Worm (Caenorhabditis elegans) whole organism, L4 larva: ENCODE results near the gene lido-16.

ENCODE experiments used
- D1046.2 ChIP-seq: fragments of 200-800 bp; sonication (Bioruptor generic); IDR thresholded peaks from 2 replicates; pipeline ENCODE4 v1.3.6; 2022; ENCODE audit warnings: missing genetic modification characterization, missing compliant biosample characterization
- F37D6.2 ChIP-seq: sonication (generic microtip); optimal IDR thresholded peaks from 2 replicates; lab custom pipeline; 2016; ENCODE audit warnings: mild to moderate bottlenecking, missing genetic modification characterization, missing compliant biosample characterization
- F49E8.2 ChIP-seq: sonication (generic microtip); optimal IDR thresholded peaks from 2 replicates; lab custom pipeline; 2016; ENCODE audit warnings: missing compliant biosample characterization, mild to moderate bottlenecking, missing genetic modification characterization, borderline replicate concordance
- T26A8.4 ChIP-seq: fragments of 200-800 bp; sonication (Bioruptor generic); IDR thresholded peaks from 2 replicates; pipeline ENCODE4 v1.3.6; 2022; ENCODE audit warnings: missing genetic modification characterization, missing compliant biosample characterization
- Y48G9A.11 ChIP-seq: fragments of 200-800 bp; sonication (Bioruptor generic); IDR thresholded peaks from 2 replicates; pipeline ENCODE4 v1.3.6; 2022; ENCODE audit warnings: missing genetic modification reagents, missing genetic modification characterization, missing compliant biosample characterization
- Y75B8A.6 ChIP-seq: fragments of 200-800 bp; sonication (Bioruptor generic); IDR thresholded peaks from 2 replicates; pipeline ENCODE4 v1.3.6; 2022; ENCODE audit warnings: missing genetic modification reagents, missing genetic modification characterization, missing compliant biosample characterization
- ZK337.2 ChIP-seq: fragments of 200-800 bp; sonication (Bioruptor generic); IDR thresholded peaks from 2 replicates; pipeline ENCODE4 v1.3.6; 2022; ENCODE audit warnings: missing genetic modification reagents, missing genetic modification characterization, missing compliant biosample characterization
- aha-1 ChIP-seq: fragments of 150-350 bp; peaks from one replicate; lab custom pipeline; 2014; ENCODE audit warnings: missing biosample characterization, missing genetic modification characterization
- arid-1 ChIP-seq: fragments of 200-800 bp; sonication (Bioruptor generic); conservative IDR thresholded peaks from 2 replicates; pipeline ENCODE4 v1.3.6; 2022; ENCODE audit warnings: missing genetic modification reagents, missing genetic modification characterization, missing compliant biosample characterization
- ceh-32 ChIP-seq: sonication (generic microtip); optimal IDR thresholded peaks from 2 replicates; lab custom pipeline; 2016; ENCODE audit warnings: mild to moderate bottlenecking, missing genetic modification characterization, missing compliant biosample characterization; ENCODE audit not compliant: poor library complexity
- ceh-44 ChIP-seq: fragments of 200-800 bp; sonication (Bioruptor generic); IDR thresholded peaks from 2 replicates; pipeline ENCODE4 v1.3.6; 2022; ENCODE audit warnings: missing genetic modification reagents, missing genetic modification characterization, missing compliant biosample characterization
- ceh-82 ChIP-seq: sonication (generic microtip); optimal IDR thresholded peaks from 2 replicates; lab custom pipeline; 2017; ENCODE audit warnings: missing biosample characterization, missing genetic modification characterization
- ces-1 ChIP-seq: fragments of 150-350 bp; sonication (generic microtip); optimal IDR thresholded peaks from 4 replicates; lab custom pipeline; 2014; ENCODE audit warnings: missing biosample characterization, missing genetic modification reagents, missing genetic modification characterization
- ctbp-1 ChIP-seq: fragments of 200-800 bp; sonication (Bioruptor generic); IDR thresholded peaks from 2 replicates; pipeline ENCODE4 v1.3.6; 2022; ENCODE audit warnings: missing genetic modification reagents, missing genetic modification characterization, missing compliant biosample characterization
- daf-12 ChIP-seq: fragments of 150-350 bp; optimal IDR thresholded peaks from 2 replicates; lab custom pipeline; 2014; ENCODE audit warnings: missing biosample characterization, missing genetic modification reagents, missing genetic modification characterization
- daf-8 ChIP-seq: fragments of 200-800 bp; sonication (Bioruptor generic); IDR thresholded peaks from 2 replicates; pipeline ENCODE4 v1.3.6; 2022; ENCODE audit warnings: missing genetic modification characterization, missing compliant biosample characterization
- duxl-1 ChIP-seq: sonication (generic microtip); optimal IDR thresholded peaks from 2 replicates; lab custom pipeline; 2016; ENCODE audit warnings: mild to moderate bottlenecking, missing genetic modification characterization, moderate library complexity, missing compliant biosample characterization; ENCODE audit not compliant: poor library complexity
- dve-1 ChIP-seq: sonication (generic microtip); optimal IDR thresholded peaks from 2 replicates; lab custom pipeline; 2017; ENCODE audit warnings: antibody characterized with exemption, mild to moderate bottlenecking, missing genetic modification characterization, missing compliant biosample characterization; ENCODE audit not compliant: insufficient read depth
- egl-43 ChIP-seq: fragments of 200-800 bp; sonication (Bioruptor generic); IDR thresholded peaks from 2 replicates; pipeline ENCODE4 v1.3.6; 2022; ENCODE audit warnings: missing genetic modification reagents, missing genetic modification characterization, missing compliant biosample characterization
- hlh-11 ChIP-seq: fragments of 200-800 bp; sonication (Bioruptor generic); optimal IDR thresholded peaks from 2 replicates; lab custom pipeline; 2018; ENCODE audit warnings: mild to moderate bottlenecking, missing genetic modification characterization, missing compliant biosample characterization
- hmg-1.1 ChIP-seq: fragments of 200-800 bp; sonication (Bioruptor generic); IDR thresholded peaks from 2 replicates; pipeline ENCODE4 v1.3.6; 2022; ENCODE audit warnings: missing genetic modification reagents, missing genetic modification characterization, missing compliant biosample characterization
- lin-29 ChIP-seq: fragments of 200-800 bp; sonication (Bioruptor generic); IDR thresholded peaks from 2 replicates; pipeline ENCODE4 v1.3.6; 2022; ENCODE audit warnings: missing genetic modification reagents, missing genetic modification characterization, missing compliant biosample characterization
- lin-38 ChIP-seq: fragments of 200-800 bp; sonication (Bioruptor generic); IDR thresholded peaks from 2 replicates; pipeline ENCODE4 v1.3.6; 2022; ENCODE audit warnings: missing genetic modification reagents, missing genetic modification characterization, missing compliant biosample characterization
- lsy-2 ChIP-seq, 2 experiments: fragments of 150-350 bp in 1 of 2; sonication (generic microtip) in 1 of 2; optimal IDR thresholded peaks; 2 replicates each; lab custom pipeline; 2014 to 2017; ENCODE audit warnings: missing biosample characterization in 2 of 2, missing genetic modification characterization in 2 of 2
- nhr-28 ChIP-seq: fragments of 150-350 bp; optimal IDR thresholded peaks from 2 replicates; lab custom pipeline; 2014; ENCODE audit warnings: missing biosample characterization, missing genetic modification characterization
- nhr-41 ChIP-seq: fragments of 200-800 bp; sonication (Bioruptor generic); IDR thresholded peaks from 2 replicates; pipeline ENCODE4 v1.3.6; 2022; ENCODE audit warnings: missing genetic modification reagents, missing genetic modification characterization, missing compliant biosample characterization
- nhr-42 ChIP-seq: fragments of 200-800 bp; sonication (Bioruptor generic); IDR thresholded peaks from 2 replicates; pipeline ENCODE4 v1.3.6; 2022; ENCODE audit warnings: missing genetic modification characterization, missing compliant biosample characterization
- nhr-76 ChIP-seq: fragments of 150-350 bp; optimal IDR thresholded peaks from 2 replicates; lab custom pipeline; 2014; ENCODE audit warnings: missing biosample characterization, missing genetic modification characterization
- nhr-77 ChIP-seq: fragments of 150-350 bp; optimal IDR thresholded peaks from 2 replicates; lab custom pipeline; 2014; ENCODE audit warnings: missing biosample characterization, missing genetic modification characterization
- pha-4 ChIP-seq, 2 experiments: fragments of 150-350 bp in 1 of 2; fragments of 200-800 bp in 1 of 2; sonication (Bioruptor generic) in 1 of 2; IDR thresholded peaks in 1 of 2; optimal IDR thresholded peaks in 1 of 2; 2 replicates each; pipeline versions ENCODE4 v1.3.6 to Lab custom; 2014 to 2022; ENCODE audit warnings: missing genetic modification characterization in 2 of 2, missing genetic modification reagents in 2 of 2, missing biosample characterization in 1 of 2, missing compliant biosample characterization in 1 of 2
- php-3 ChIP-seq: fragments of 200-800 bp; sonication (Bioruptor generic); IDR thresholded peaks from 2 replicates; pipeline ENCODE4 v1.3.6; 2022; ENCODE audit warnings: missing genetic modification reagents, missing genetic modification characterization, missing compliant biosample characterization
- rbr-2 ChIP-seq: sonication (generic microtip); optimal IDR thresholded peaks from 2 replicates; lab custom pipeline; 2016; ENCODE audit warnings: missing genotype, missing genetic modification characterization, missing compliant biosample characterization
- set-16 ChIP-seq: fragments of 200-800 bp; sonication (Bioruptor generic); IDR thresholded peaks from 2 replicates; pipeline ENCODE4 v1.3.6; 2022; ENCODE audit warnings: missing genetic modification reagents, missing genetic modification characterization, missing compliant biosample characterization
- snpc-1.2 ChIP-seq: fragments of 200-800 bp; sonication (Bioruptor generic); IDR thresholded peaks from 2 replicates; pipeline ENCODE4 v1.3.6; 2022; ENCODE audit warnings: missing genetic modification reagents, missing genetic modification characterization, missing compliant biosample characterization
- spr-1 ChIP-seq: sonication (generic microtip); optimal IDR thresholded peaks from 2 replicates; lab custom pipeline; 2016; ENCODE audit warnings: mild to moderate bottlenecking, missing genetic modification characterization, missing compliant biosample characterization
- unc-39 ChIP-seq: sonication (generic microtip); optimal IDR thresholded peaks from 2 replicates; lab custom pipeline; 2017; ENCODE audit warnings: missing biosample characterization, missing genetic modification characterization
- unc-62 ChIP-seq, 3 experiments: fragments of 150-350 bp in 1 of 3; sonication (generic microtip); optimal IDR thresholded peaks in 2 of 3; peaks in 1 of 3; 1 replicate in 1 of 3; 2 replicates in 2 of 3; lab custom pipeline; 2014 to 2017; ENCODE audit warnings: missing biosample characterization in 3 of 3, missing genetic modification characterization in 3 of 3, missing genetic modification reagents in 3 of 3, missing genotype in 1 of 3
- vab-7 ChIP-seq: fragments of 200-800 bp; sonication (Bioruptor generic); IDR thresholded peaks from 2 replicates; pipeline ENCODE4 v1.3.6; 2022; ENCODE audit warnings: missing genetic modification reagents, missing genetic modification characterization, missing compliant biosample characterization
- zfp-3 ChIP-seq: fragments of 200-800 bp; sonication (Bioruptor generic); conservative IDR thresholded peaks from 2 replicates; pipeline ENCODE4 v1.3.6; 2022; ENCODE audit warnings: missing genetic modification reagents, missing genetic modification characterization, missing compliant biosample characterization

The lido-16 gene

ce11 chrII:6497137-6497536, 12.4 kb upstream of the lido-16 start:
- TF ChIP-seq unc-62 (GFP tag; optimal IDR thresholded peaks at IDR 0.05 in 1 of 2; lab: Kevin White, UChicago), result peak in 1 of 2 experiments; percentile 66
- TF ChIP-seq unc-62 (tag; optimal IDR thresholded peaks at IDR 0.05; lab: Kevin White, UChicago), result no peak
- no peak for TF ChIP-seq nhr-28 (tag; lab: Kevin White, UChicago)
- TF ChIP-seq duxl-1, result no peak

ce11 chrII:6496496-6496895, 11.7 kb upstream of the lido-16 start:
- peak in 1 of 2 experiments; percentile 17 for TF ChIP-seq unc-62 (GFP tag; optimal IDR thresholded peaks at IDR 0.05 in 1 of 2; lab: Kevin White, UChicago)
- no peak for TF ChIP-seq unc-62 (tag; optimal IDR thresholded peaks at IDR 0.05; lab: Kevin White, UChicago)
- peak; percentile 92 for TF ChIP-seq aha-1 (tag; lab: Kevin White, UChicago)
- TF ChIP-seq snpc-1.2 (GFP tag; lab: Robert Waterston, UW), result no peak

ce11 chrII:6493709-6494326, 9.0 kb upstream of the lido-16 start:
- TF ChIP-seq lsy-2 (tag; optimal IDR thresholded peaks at IDR 0.05; lab: Kevin White, UChicago), result peak in 1 of 2 experiments; percentile 27
- peak; percentile 31 for TF ChIP-seq duxl-1
- TF ChIP-seq nhr-76 (tag; lab: Kevin White, UChicago), result no peak
- no peak for TF ChIP-seq nhr-77 (tag; lab: Kevin White, UChicago)
- peak; percentile 52; the same call in 1 of the 2 replicates for TF ChIP-seq Y48G9A.11 (GFP tag; lab: Robert Waterston, UW)
- TF ChIP-seq unc-62 (GFP tag; optimal IDR thresholded peaks at IDR 0.05 in 1 of 2; lab: Kevin White, UChicago), result peak in 1 of 2 experiments; percentile 94
- TF ChIP-seq unc-62 (tag; optimal IDR thresholded peaks at IDR 0.05; lab: Kevin White, UChicago), result no peak
- TF ChIP-seq arid-1 (GFP tag; lab: Robert Waterston, UW), result no peak
- no peak for TF ChIP-seq pha-4 (GFP tag; IDR thresholded peaks at IDR 0.05; lab: Robert Waterston, UW)
- TF ChIP-seq pha-4 (tag; optimal IDR thresholded peaks at IDR 0.05; lab: Kevin White, UChicago), result no peak
- peak; percentile 26 for TF ChIP-seq F49E8.2 (tag; lab: Kevin White, UChicago)
- no peak for TF ChIP-seq daf-12
- TF ChIP-seq nhr-42, result no peak
- peak; percentile 49 for TF ChIP-seq lin-38 (GFP tag; lab: Robert Waterston, UW)
- TF ChIP-seq, all 104 proteins: peak for 6

ce11 chrII:6493139-6493538, 8.4 kb upstream of the lido-16 start:
- no peak for TF ChIP-seq Y75B8A.6 (GFP tag; lab: Robert Waterston, UW)
- no peak for TF ChIP-seq zfp-3 (GFP tag; lab: Robert Waterston, UW)
- no peak for TF ChIP-seq ceh-82

ce11 chrII:6491817-6492452, 7.2 kb upstream of the lido-16 start, which contains the start of the genes T28D9.11 and T28D9.1:
T28D9.11 (minus strand) TSS chrII:6491993.
T28D9.1 (plus strand) TSS chrII:6492402.
- TF ChIP-seq hlh-11 (tag; lab: Kevin White, UChicago) (peak; percentile 77), set-16 (GFP tag; lab: Robert Waterston, UW) (peak; percentile 97), dve-1 (tag; lab: Kevin White, UChicago) (no peak), egl-43 (GFP tag; lab: Robert Waterston, UW) (peak; percentile 82), ces-1 (GFP tag; lab: Kevin White, UChicago) (no peak), vab-7 (GFP tag; lab: Robert Waterston, UW) (peak; percentile 41; the same call in 1 of the 2 replicates), unc-39 (tag; lab: Kevin White, UChicago) (no peak), unc-62 (GFP tag; optimal IDR thresholded peaks at IDR 0.05 in 1 of 2; lab: Kevin White, UChicago) (peak in 1 of 2 experiments; percentile 48), unc-62 (tag; optimal IDR thresholded peaks at IDR 0.05; lab: Kevin White, UChicago) (no peak), D1046.2 (GFP tag; lab: Robert Waterston, UW) (0 out of 2 replicates have a peak, but pooled peaks have one; percentile 35), ctbp-1 (GFP tag; lab: Robert Waterston, UW) (peak; percentile 73), daf-12 (no peak), spr-1 (peak; percentile 4), hmg-1.1 (GFP tag; lab: Robert Waterston, UW) (peak; percentile 81), ceh-44 (GFP tag; lab: Robert Waterston, UW) (no peak), ZK337.2 (GFP tag; lab: Robert Waterston, UW) (no peak), F37D6.2 (tag; lab: Kevin White, UChicago) (peak; percentile 71), php-3 (GFP tag; lab: Robert Waterston, UW) (0 out of 2 replicates have a peak, but pooled peaks have one; percentile 36), T26A8.4 (GFP tag; lab: Robert Waterston, UW) (0 out of 2 replicates have a peak, but pooled peaks have one; percentile 40), daf-8 (GFP tag; lab: Robert Waterston, UW) (no peak), lin-29 (GFP tag; lab: Robert Waterston, UW) (no peak), ceh-32 (no peak), nhr-41 (GFP tag; lab: Robert Waterston, UW) (no peak), rbr-2 (peak; percentile 64)
